Fruit fly (Drosophila melanogaster) whole organism, embryonic: ENCODE measurements around the gene Pgm1.

ENCODE experiments used
- BtbVII ChIP-seq: fragments of 200-800 bp; sonication (Bioruptor generic); optimal IDR thresholded peaks from 3 replicates; lab custom pipeline; 2017; ENCODE audit warnings: missing biosample characterization, mild to moderate bottlenecking, missing genetic modification characterization
- CG10147 ChIP-seq: fragments of 200-800 bp; sonication (Bioruptor generic); optimal IDR thresholded peaks from 2 replicates; lab custom pipeline; 2019; ENCODE audit warnings: missing biosample characterization, mild to moderate bottlenecking, missing genetic modification characterization, moderate library complexity
- CG1024 ChIP-seq: fragments of 200-800 bp; sonication (Bioruptor generic); IDR thresholded peaks from 2 replicates; pipeline ENCODE4 v1.3.6; 2022; ENCODE audit warnings: missing biosample characterization, missing genetic modification characterization
- CG11247 ChIP-seq: fragments of 200-800 bp; sonication (Bioruptor generic); IDR thresholded peaks from 2 replicates; pipeline ENCODE4 v1.3.6; 2022; ENCODE audit warnings: missing biosample characterization, missing genetic modification characterization
- CG14050 ChIP-seq: fragments of 200-800 bp; sonication (Bioruptor generic); IDR thresholded peaks from 3 replicates; pipeline ENCODE4 v1.3.6; 2022; ENCODE audit warnings: missing biosample characterization, missing genetic modification characterization
- CG14860 ChIP-seq: fragments of 200-800 bp; sonication (Bioruptor generic); IDR thresholded peaks from 3 replicates; pipeline ENCODE4 v1.3.6; 2022; ENCODE audit warnings: missing biosample characterization, missing genetic modification characterization; ENCODE audit not compliant: partially characterized antibody
- CG1602 ChIP-seq: fragments of 200-800 bp; sonication (Bioruptor generic); optimal IDR thresholded peaks from 3 replicates; lab custom pipeline; 2016; ENCODE audit warnings: missing biosample characterization, missing genetic modification characterization
- CG16813 ChIP-seq: fragments of 200-800 bp; sonication (Bioruptor generic); IDR thresholded peaks from 3 replicates; pipeline ENCODE4 v1.3.6; 2022; ENCODE audit warnings: missing biosample characterization, missing genetic modification characterization; ENCODE audit not compliant: partially characterized antibody
- CG16815 ChIP-seq: fragments of 200-800 bp; sonication (Bioruptor generic); optimal IDR thresholded peaks from 3 replicates; lab custom pipeline; 2017; ENCODE audit warnings: missing biosample characterization, mild to moderate bottlenecking, missing genetic modification characterization
- CG17385 ChIP-seq: fragments of 200-800 bp; sonication (Bioruptor generic); optimal IDR thresholded peaks from 3 replicates; lab custom pipeline; 2018; ENCODE audit warnings: missing biosample characterization, mild to moderate bottlenecking, missing genetic modification characterization
- CG17829 ChIP-seq: fragments of 200-800 bp; optimal IDR thresholded peaks from 2 replicates; lab custom pipeline; 2019; ENCODE audit warnings: missing biosample characterization, mild to moderate bottlenecking, missing genetic modification characterization, moderate library complexity
- CG2889 ChIP-seq: fragments of 200-800 bp; sonication (Bioruptor generic); IDR thresholded peaks from 3 replicates; pipeline ENCODE4 v1.3.6; 2022; ENCODE audit warnings: missing biosample characterization, missing genetic modification characterization
- CG32532 ChIP-seq: fragments of 200-800 bp; sonication (Bioruptor generic); IDR thresholded peaks from 2 replicates; pipeline ENCODE4 v1.3.6; 2022; ENCODE audit warnings: missing biosample characterization, missing genetic modification characterization
- CG34376 ChIP-seq: fragments of 200-800 bp; sonication (Bioruptor generic); optimal IDR thresholded peaks from 2 replicates; lab custom pipeline; 2018; ENCODE audit warnings: missing biosample characterization, mild to moderate bottlenecking, missing genetic modification characterization
- CG4282 ChIP-seq: fragments of 200-800 bp; sonication (Bioruptor generic); optimal IDR thresholded peaks from 2 replicates; lab custom pipeline; 2016; ENCODE audit warnings: missing biosample characterization, missing genetic modification characterization
- CG4424 ChIP-seq: fragments of 200-800 bp; sonication (Bioruptor generic); optimal IDR thresholded peaks from 3 replicates; lab custom pipeline; 2016; ENCODE audit warnings: missing biosample characterization, missing genetic modification characterization
- CG4617 ChIP-seq: fragments of 200-800 bp; sonication (Bioruptor generic); optimal IDR thresholded peaks from 3 replicates; lab custom pipeline; 2016; ENCODE audit warnings: missing biosample characterization, missing genetic modification characterization, borderline replicate concordance
- CG6254 ChIP-seq: fragments of 200-800 bp; sonication (Bioruptor generic); optimal IDR thresholded peaks from 3 replicates; lab custom pipeline; 2017; ENCODE audit warnings: mild to moderate bottlenecking, missing biosample characterization, missing genetic modification reagents, missing genetic modification characterization
- CG6813 ChIP-seq: fragments of 200-800 bp; sonication (Bioruptor generic); optimal IDR thresholded peaks from 2 replicates; lab custom pipeline; 2017; ENCODE audit warnings: missing biosample characterization, missing genetic modification characterization, mild to moderate bottlenecking, moderate library complexity, missing genetic modification reagents
- CG7839 ChIP-seq: fragments of 200-800 bp; sonication (Bioruptor generic); optimal IDR thresholded peaks from 3 replicates; lab custom pipeline; 2018; ENCODE audit warnings: missing biosample characterization, mild to moderate bottlenecking, missing genetic modification characterization, moderate library complexity
- CG7963 ChIP-seq: fragments of 200-800 bp; sonication (Bioruptor generic); IDR thresholded peaks from 3 replicates; pipeline ENCODE4 v1.3.6; 2022; ENCODE audit warnings: missing biosample characterization, missing genetic modification characterization; ENCODE audit not compliant: partially characterized antibody
- CG8359 ChIP-seq: fragments of 200-800 bp; sonication (Bioruptor generic); optimal IDR thresholded peaks from 2 replicates; lab custom pipeline; 2017; ENCODE audit warnings: missing biosample characterization, mild to moderate bottlenecking, missing genetic modification characterization, borderline replicate concordance
- CG9797 ChIP-seq: fragments of 200-800 bp; sonication (Bioruptor generic); optimal IDR thresholded peaks from 3 replicates; lab custom pipeline; 2018; ENCODE audit warnings: missing biosample characterization, mild to moderate bottlenecking, missing genetic modification characterization
- Dip3 ChIP-seq: fragments of 200-800 bp; sonication (Bioruptor generic); optimal IDR thresholded peaks from 3 replicates; lab custom pipeline; 2016; ENCODE audit warnings: missing biosample characterization, missing genetic modification characterization
- GATAe ChIP-seq: fragments of 200-800 bp; sonication (Bioruptor generic); conservative IDR thresholded peaks from 2 replicates; pipeline ENCODE4 v1.3.6; 2022; ENCODE audit warnings: missing biosample characterization, missing genetic modification characterization
- Gug ChIP-seq: fragments of 200-800 bp; sonication (Bioruptor generic); IDR thresholded peaks from 4 replicates; pipeline ENCODE4 v1.3.6; 2022; ENCODE audit warnings: missing biosample characterization, missing genetic modification characterization
- Mrtf ChIP-seq: fragments of 200-800 bp; sonication (Bioruptor generic); IDR thresholded peaks from 3 replicates; pipeline ENCODE4 v1.3.6; 2022; ENCODE audit warnings: missing biosample characterization, missing genetic modification characterization
- Ravus ChIP-seq: fragments of 200-800 bp; sonication (Bioruptor generic); IDR thresholded peaks from 2 replicates; pipeline ENCODE4 v1.3.6; 2022; ENCODE audit warnings: missing biosample characterization, missing genetic modification characterization
- Sox100B ChIP-seq: fragments of 200-800 bp; sonication (Bioruptor generic); optimal IDR thresholded peaks from 3 replicates; lab custom pipeline; 2018; ENCODE audit warnings: missing biosample characterization, mild to moderate bottlenecking, missing genetic modification characterization
- Tbp ChIP-seq: fragments of >200 bp; optimal IDR thresholded peaks from 2 replicates; lab custom pipeline; 2018; ENCODE audit warnings: missing biosample characterization, missing genetic modification characterization
- Xbp1 ChIP-seq: fragments of 200-800 bp; sonication (Bioruptor generic); optimal IDR thresholded peaks from 3 replicates; lab custom pipeline; 2016; ENCODE audit warnings: missing biosample characterization, mild to moderate bottlenecking, missing genetic modification characterization
- bsh ChIP-seq, 2 experiments: fragments of 200-800 bp; sonication (Bioruptor generic); optimal IDR thresholded peaks; 2 replicates each; lab custom pipeline; 2017 to 2018; ENCODE audit warnings: mild to moderate bottlenecking in 2 of 2, missing biosample characterization in 2 of 2, missing genetic modification characterization in 2 of 2, moderate library complexity in 1 of 2
- danr ChIP-seq: fragments of 200-800 bp; sonication (Bioruptor generic); IDR thresholded peaks from 2 replicates; pipeline ENCODE4 v1.3.6; 2022; ENCODE audit warnings: missing biosample characterization, missing genetic modification characterization
- dati ChIP-seq: fragments of 200-800 bp; sonication (Bioruptor generic); IDR thresholded peaks from 2 replicates; pipeline ENCODE4 v1.3.6; 2022; ENCODE audit warnings: missing biosample characterization, missing genetic modification characterization
- esg ChIP-seq: fragments of 200-800 bp; sonication (Bioruptor generic); conservative IDR thresholded peaks from 2 replicates; pipeline ENCODE4 v1.3.6; 2022; ENCODE audit warnings: missing biosample characterization, missing genetic modification characterization
- fu2 ChIP-seq: fragments of 200-800 bp; sonication (Bioruptor generic); optimal IDR thresholded peaks from 2 replicates; lab custom pipeline; 2016; ENCODE audit warnings: missing biosample characterization, missing genetic modification characterization
- gt ChIP-seq: fragments of 200-800 bp; sonication (Bioruptor generic); IDR thresholded peaks from 2 replicates; pipeline ENCODE4 v1.3.6; 2022; ENCODE audit warnings: missing biosample characterization, missing genetic modification characterization
- hb ChIP-seq: fragments of 200-800 bp; sonication (Bioruptor generic); IDR thresholded peaks from 3 replicates; pipeline ENCODE4 v1.3.6; 2022; ENCODE audit warnings: missing biosample characterization, missing genetic modification characterization; ENCODE audit not compliant: partially characterized antibody
- her ChIP-seq: fragments of 200-800 bp; sonication (Bioruptor generic); optimal IDR thresholded peaks from 2 replicates; lab custom pipeline; 2016; ENCODE audit warnings: missing biosample characterization, missing genetic modification characterization
- ind ChIP-seq: fragments of 200-800 bp; sonication (Bioruptor generic); optimal IDR thresholded peaks from 3 replicates; lab custom pipeline; 2016; ENCODE audit warnings: missing biosample characterization, missing genetic modification characterization
- lbe ChIP-seq: fragments of 200-800 bp; sonication (Bioruptor generic); optimal IDR thresholded peaks from 2 replicates; lab custom pipeline; 2016; ENCODE audit warnings: missing biosample characterization, mild to moderate bottlenecking, missing genetic modification characterization
- onecut ChIP-seq: fragments of 200-800 bp; sonication (Bioruptor generic); IDR thresholded peaks from 2 replicates; pipeline ENCODE4 v1.3.6; 2022; ENCODE audit warnings: missing biosample characterization, missing genetic modification characterization
- otp ChIP-seq: fragments of 200-800 bp; sonication (Bioruptor generic); IDR thresholded peaks from 3 replicates; pipeline ENCODE4, ENCODE4 v1.3.6; 2022; ENCODE audit warnings: missing biosample characterization, missing genetic modification characterization
- pros ChIP-seq: fragments of 200-800 bp; sonication (Bioruptor generic); optimal IDR thresholded peaks from 3 replicates; lab custom pipeline; 2019; ENCODE audit warnings: missing biosample characterization, mild to moderate bottlenecking, missing genetic modification characterization, moderate library complexity
- sens-2 ChIP-seq: fragments of 200-800 bp; sonication (Bioruptor generic); IDR thresholded peaks from 2 replicates; pipeline ENCODE4 v1.3.6; 2022; ENCODE audit warnings: missing biosample characterization, missing genetic modification characterization
- so ChIP-seq: fragments of 200-800 bp; sonication (Bioruptor generic); IDR thresholded peaks from 3 replicates; pipeline ENCODE4 v1.3.6; 2022; ENCODE audit warnings: missing biosample characterization, missing genetic modification characterization
- twi ChIP-seq: fragments of 200-800 bp; optimal IDR thresholded peaks from 2 replicates; lab custom pipeline; 2019; ENCODE audit warnings: missing biosample characterization, mild to moderate bottlenecking, missing genetic modification characterization, moderate library complexity
- tx ChIP-seq: fragments of 200-800 bp; sonication (Bioruptor generic); optimal IDR thresholded peaks from 2 replicates; lab custom pipeline; 2016; ENCODE audit warnings: missing biosample characterization, missing genetic modification characterization
- zen ChIP-seq: fragments of 200-800 bp; sonication (Bioruptor generic); optimal IDR thresholded peaks from 3 replicates; lab custom pipeline; 2018; ENCODE audit warnings: missing biosample characterization, mild to moderate bottlenecking, missing genetic modification characterization, moderate library complexity
- zen2 ChIP-seq: fragments of 200-800 bp; sonication (Bioruptor generic); IDR thresholded peaks from 3 replicates; pipeline ENCODE4 v1.3.6; 2022; ENCODE audit warnings: missing biosample characterization, missing genetic modification characterization; ENCODE audit not compliant: partially characterized antibody
- zf30C ChIP-seq: fragments of 200-800 bp; sonication (Bioruptor generic); optimal IDR thresholded peaks from 3 replicates; lab custom pipeline; 2018; ENCODE audit warnings: missing biosample characterization, mild to moderate bottlenecking, missing genetic modification characterization

The Pgm1 gene

dm6 chr3L:16090330-16090803 lies 38.0 kb downstream of the Pgm1 start, which contains the start of the genes CG5235 and ClC-c (continued):
- TF ChIP-seq zen2 (GFP tag; lab: Robert Waterston, UW) = peak; percentile 79; the same call in 2 of the 3 replicates
- TF ChIP-seq CG1024 = no peak
- TF ChIP-seq CG6813 (GFP tag; lab: Kevin White, UChicago) = no peak
- TF ChIP-seq dati = no peak
- TF ChIP-seq danr = no peak
- TF ChIP-seq BtbVII = no peak
- no peak for TF ChIP-seq twi (tag; lab: Kevin White, UChicago)
- TF ChIP-seq esg (GFP tag; lab: Robert Waterston, UW) = no peak
- TF ChIP-seq CG11247 (GFP tag; lab: Robert Waterston, UW) = no peak
- TF ChIP-seq CG17829 (tag; lab: Kevin White, UChicago) = peak; percentile 34
- TF ChIP-seq bsh (GFP tag; optimal IDR thresholded peaks at IDR 0.05; lab: Kevin White, UChicago) = no peak
- no peak for TF ChIP-seq gt (GFP tag; lab: Robert Waterston, UW)
- no peak for TF ChIP-seq CG4424 (GFP tag; lab: Kevin White, UChicago)
- TF ChIP-seq CG17385 = no peak
- TF ChIP-seq onecut (GFP tag; lab: Robert Waterston, UW) = no peak
- no peak for TF ChIP-seq CG14050
- peak; percentile 79 for TF ChIP-seq CG16813
- TF ChIP-seq pros (GFP tag; lab: Kevin White, UChicago) = no peak
- TF ChIP-seq lbe (GFP tag; lab: Kevin White, UChicago) = peak; percentile 29
- TF ChIP-seq hb (GFP tag; lab: Robert Waterston, UW) = peak; percentile 78
- no peak for TF ChIP-seq CG16815
- no peak for TF ChIP-seq CG32532
- no peak for TF ChIP-seq CG2889 (GFP tag; lab: Robert Waterston, UW)
- TF ChIP-seq CG1602 (GFP tag; lab: Kevin White, UChicago) = no peak
- no peak for TF ChIP-seq Tbp (GFP tag; lab: Kevin White, UChicago)
- peak; percentile 92 for TF ChIP-seq CG4617 (GFP tag; lab: Kevin White, UChicago)
- no peak for TF ChIP-seq so (GFP tag; lab: Robert Waterston, UW)
- no peak for TF ChIP-seq GATAe
- TF ChIP-seq CG34376 = peak; percentile 45
- TF ChIP-seq zf30C (GFP tag; lab: Kevin White, UChicago) = no peak
- TF ChIP-seq CG6254 (GFP tag; lab: Kevin White, UChicago) = no peak
- no peak for TF ChIP-seq Gug (GFP tag; lab: Robert Waterston, UW)
- peak; percentile 86 for TF ChIP-seq CG7963 (GFP tag; lab: Robert Waterston, UW)
- no peak for TF ChIP-seq CG8359 (GFP tag; lab: Kevin White, UChicago)
- TF ChIP-seq Ravus = no peak
- TF ChIP-seq CG10147 (GFP tag; lab: Kevin White, UChicago) = no peak
- TF ChIP-seq Dip3 (GFP tag; lab: Kevin White, UChicago) = no peak
- TF ChIP-seq CG9797 (GFP tag; lab: Kevin White, UChicago) = peak; percentile 87
- no peak for TF ChIP-seq sens-2 (GFP tag; lab: Robert Waterston, UW)
- TF ChIP-seq CG4282 (GFP tag; lab: Kevin White, UChicago) = no peak
- TF ChIP-seq otp = no peak
- no peak for TF ChIP-seq tx (GFP tag; lab: Kevin White, UChicago)
- TF ChIP-seq Mrtf = no peak
- no peak for TF ChIP-seq ind (GFP tag; lab: Kevin White, UChicago)
- TF ChIP-seq fu2 (GFP tag; lab: Kevin White, UChicago) = no peak
- peak; percentile 16 for TF ChIP-seq her (GFP tag; lab: Kevin White, UChicago)
- peak; percentile 28 for TF ChIP-seq zen (tag; lab: Kevin White, UChicago)
- no peak for TF ChIP-seq Sox100B
- TF ChIP-seq CG14860 (GFP tag; lab: Robert Waterston, UW) = peak; percentile 72
- no peak for TF ChIP-seq CG7839 (tag; lab: Kevin White, UChicago)
- TF ChIP-seq Xbp1 (GFP tag; lab: Kevin White, UChicago) = no peak
